Fruit fly (Drosophila melanogaster): ENCODE data around the gene CG7049.

Gene CG7049

DNA sequence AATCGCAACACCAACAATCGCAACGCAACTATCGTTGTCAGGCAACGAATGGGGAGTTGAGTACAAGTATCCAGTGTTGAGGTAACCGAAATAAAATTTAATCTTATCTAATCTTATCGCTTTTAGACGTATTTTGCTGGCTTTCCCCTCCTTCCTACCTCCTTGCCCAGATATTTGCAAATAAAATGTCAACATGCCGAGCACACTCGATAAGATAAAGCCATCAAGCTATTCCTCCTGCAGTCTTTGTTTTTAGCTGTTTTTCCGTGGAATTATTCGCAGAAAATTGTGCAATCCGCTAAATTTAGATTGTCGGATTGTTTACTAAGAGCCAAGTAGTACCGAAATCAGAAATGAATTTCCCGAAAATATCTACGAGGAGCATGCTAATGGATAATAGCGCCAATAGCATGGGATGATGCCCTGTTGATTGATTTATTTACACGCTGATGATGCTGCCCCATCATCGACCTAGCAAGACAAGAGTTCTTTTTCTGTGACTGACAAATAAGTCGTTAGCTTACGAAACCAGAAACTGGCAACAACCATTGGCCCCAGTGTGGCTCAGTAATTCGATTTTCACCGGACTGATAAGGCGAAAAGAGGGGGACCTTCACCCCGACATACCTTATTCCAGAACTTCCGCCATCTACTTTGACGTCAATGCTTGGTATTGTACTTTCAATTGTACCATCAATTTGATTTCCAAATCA is 19.3 kb downstream of the CG7049 start:
- peak; percentile 63 for TF ChIP-seq Eip78C (GFP tag)
- TF ChIP-seq net (GFP tag; optimal IDR thresholded peaks at IDR 0.05), result no peak
- no peak for TF ChIP-seq fd85E (GFP tag; optimal IDR thresholded peaks at IDR 0.05)
- no peak for TF ChIP-seq CG6276 (GFP tag; optimal IDR thresholded peaks at IDR 0.05)
- TF ChIP-seq OdsH (GFP tag; optimal IDR thresholded peaks at IDR 0.05), result no peak
- no peak for TF ChIP-seq Sox15 (GFP tag; optimal IDR thresholded peaks at IDR 0.05)
- no peak for TF ChIP-seq CG31627 (GFP tag; optimal IDR thresholded peaks at IDR 0.05)
- TF ChIP-seq Smox (GFP tag; optimal IDR thresholded peaks at IDR 0.05), result no peak
- TF ChIP-seq CG10669 (GFP tag; optimal IDR thresholded peaks at IDR 0.05), result peak; percentile 4
- TF ChIP-seq Sox14 (GFP tag; optimal IDR thresholded peaks at IDR 0.05), result peak; percentile 53
- TF ChIP-seq esn (GFP tag; optimal IDR thresholded peaks at IDR 0.05), result peak; percentile 30
- TF ChIP-seq lz (GFP tag; optimal IDR thresholded peaks at IDR 0.05), result no peak
- peak; percentile 15 for TF ChIP-seq CG6792 (GFP tag; optimal IDR thresholded peaks at IDR 0.05)
- TF ChIP-seq ss (GFP tag; optimal IDR thresholded peaks at IDR 0.05), result peak in 1 of 2 experiments; percentile 10
- TF ChIP-seq fkh (GFP tag; optimal IDR thresholded peaks at IDR 0.05), result peak; percentile 89
- TF ChIP-seq Eip93F (GFP tag; optimal IDR thresholded peaks at IDR 0.05), result peak; percentile 69
- no peak for TF ChIP-seq Hr38 (GFP tag; optimal IDR thresholded peaks at IDR 0.05)
- peak; percentile 25 for TF ChIP-seq CG6808 (GFP tag; optimal IDR thresholded peaks at IDR 0.05)
- TF ChIP-seq achi (GFP tag; optimal IDR thresholded peaks at IDR 0.05), result no peak
- no peak for TF ChIP-seq CG8119 (GFP tag; IDR thresholded peaks at IDR 0.05)
- TF ChIP-seq CG32006 (GFP tag; optimal IDR thresholded peaks at IDR 0.05), result no peak
- no peak for TF ChIP-seq CG9139 (GFP tag; optimal IDR thresholded peaks at IDR 0.05)
- no peak for TF ChIP-seq dac (GFP tag; optimal IDR thresholded peaks at IDR 0.05)
- no peak for TF ChIP-seq eg (GFP tag; IDR thresholded peaks at IDR 0.05)
- peak; percentile 21 for TF ChIP-seq CG6854 (GFP tag; optimal IDR thresholded peaks at IDR 0.05)
- TF ChIP-seq CG11294 (GFP tag; IDR thresholded peaks at IDR 0.05), result no peak
- TF ChIP-seq CG15336 (GFP tag; IDR thresholded peaks at IDR 0.05), result no peak
- TF ChIP-seq CG10631 (GFP tag; optimal IDR thresholded peaks at IDR 0.05), result no peak
- no peak for TF ChIP-seq CG8319 (GFP tag; optimal IDR thresholded peaks at IDR 0.05)
- no peak for TF ChIP-seq cyc (GFP tag; optimal IDR thresholded peaks at IDR 0.05)
- TF ChIP-seq CG16779 (tag; optimal IDR thresholded peaks at IDR 0.05), result no peak
- peak; percentile 42; the same call in 1 of the 3 replicates for TF ChIP-seq CG6163 (GFP tag; IDR thresholded peaks at IDR 0.05)
- peak; percentile 99 for TF ChIP-seq vri (GFP tag; optimal IDR thresholded peaks at IDR 0.05)

DNA sequence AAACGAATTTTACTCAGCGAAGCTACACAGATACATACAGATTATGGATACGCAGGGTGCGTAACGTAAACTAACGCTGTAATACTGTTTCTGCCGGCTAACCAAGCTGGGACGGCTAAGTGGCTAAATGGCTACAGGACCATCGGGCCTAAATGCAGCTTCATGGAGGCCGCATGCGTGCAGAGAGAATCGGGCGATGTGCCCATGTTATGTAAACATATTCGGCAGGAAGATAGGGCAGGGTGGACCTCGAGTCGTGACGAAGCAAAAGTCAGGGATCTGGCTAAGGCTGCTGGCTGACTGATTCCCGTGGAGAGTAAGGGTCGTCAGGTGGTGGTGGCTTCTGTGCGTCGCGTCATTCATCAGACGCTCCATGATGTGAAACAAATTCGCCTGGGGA is 22.4 kb downstream of the CG7049 start:
- no peak for TF ChIP-seq Smox (GFP tag; optimal IDR thresholded peaks at IDR 0.05)
- no peak for TF ChIP-seq fkh (GFP tag; optimal IDR thresholded peaks at IDR 0.05)
- TF ChIP-seq CG6276 (GFP tag; optimal IDR thresholded peaks at IDR 0.05), result no peak
- no peak for TF ChIP-seq Gug (GFP tag; IDR thresholded peaks at IDR 0.05)
- TF ChIP-seq pdm3 (GFP tag; optimal IDR thresholded peaks at IDR 0.05), result no peak
- TF ChIP-seq fd59A (GFP tag; optimal IDR thresholded peaks at IDR 0.05), result no peak
- no peak for TF ChIP-seq Hr38 (GFP tag; optimal IDR thresholded peaks at IDR 0.05)

DNA sequence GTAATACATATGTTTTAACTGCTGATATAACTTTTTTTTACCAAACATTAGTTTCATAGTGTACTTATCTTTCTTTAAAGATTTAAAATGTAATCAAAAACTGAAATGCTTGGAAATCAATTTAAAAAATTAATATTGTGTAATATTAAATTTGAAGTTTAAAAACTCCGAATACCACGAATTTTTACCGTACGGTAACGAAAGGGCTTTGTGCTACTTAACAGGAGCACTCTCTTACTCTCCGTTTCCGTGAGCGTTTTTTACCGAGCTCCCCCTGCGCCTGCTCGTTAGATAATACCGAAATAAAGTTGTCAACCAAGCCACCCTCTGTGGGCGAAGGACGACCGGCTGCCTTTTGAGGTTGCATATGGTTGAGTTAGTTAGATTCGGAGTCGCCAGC is 23.5 kb downstream of the CG7049 start, which contains the start of the genes Dic61B and p130CAS:
Gene Dic61B (minus strand): TSS at position 101 of the 400 bp plus-strand sequence.
Gene p130CAS (plus strand): TSS at position 396 of the 400 bp plus-strand sequence.
- no peak for TF ChIP-seq CG10669 (GFP tag; optimal IDR thresholded peaks at IDR 0.05)
- TF ChIP-seq salr (GFP tag; optimal IDR thresholded peaks at IDR 0.05), result no peak
- TF ChIP-seq pdm3 (GFP tag; optimal IDR thresholded peaks at IDR 0.05), result no peak
- TF ChIP-seq fkh (GFP tag; optimal IDR thresholded peaks at IDR 0.05), result no peak
- TF ChIP-seq fd85E (GFP tag; optimal IDR thresholded peaks at IDR 0.05), result no peak
- TF ChIP-seq CG10631 (GFP tag; optimal IDR thresholded peaks at IDR 0.05), result no peak
- no peak for TF ChIP-seq Eip75B (GFP tag; optimal IDR thresholded peaks at IDR 0.05)
- no peak for TF ChIP-seq CG3919 (GFP tag; optimal IDR thresholded peaks at IDR 0.05)

Data from whole organism, prepupa.